Worm (Caenorhabditis elegans): ENCODE measurements around the gene col-172.

Gene col-172

DNA sequence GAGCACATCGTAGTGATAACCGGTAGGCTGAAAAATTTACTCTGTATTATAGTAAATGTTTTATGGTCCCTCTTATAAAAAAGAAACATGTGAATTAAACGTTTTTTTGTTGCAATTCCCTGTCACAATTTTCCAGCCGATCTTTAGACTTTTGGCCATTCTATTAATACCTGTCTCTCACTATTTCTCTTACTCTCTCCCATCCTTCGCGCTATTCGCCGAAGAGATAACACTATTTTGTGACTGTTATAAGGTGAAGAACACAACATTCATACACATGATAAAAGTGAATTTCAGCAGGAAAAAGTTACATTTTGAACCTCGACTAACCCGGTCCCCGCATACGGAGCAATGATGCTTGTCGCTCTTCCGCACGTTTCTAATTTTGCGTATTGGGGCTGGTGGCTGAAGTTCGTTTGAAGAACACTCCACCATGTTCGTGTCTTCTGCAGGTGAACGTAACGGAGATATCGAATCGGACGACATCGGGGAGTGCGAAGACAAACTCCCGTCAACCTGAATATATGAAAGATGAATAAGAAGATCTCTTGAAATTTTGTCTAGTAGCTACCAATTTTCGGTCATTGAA lies 33.5 kb upstream of the col-172 start:
- TF ChIP-seq ttx-3 (tag; optimal IDR thresholded peaks at IDR 0.05) (no peak), pax-1 (tag; optimal IDR thresholded peaks at IDR 0.05) (no peak), ceh-45 (GFP tag; IDR thresholded peaks at IDR 0.05) (no peak), ceh-18 (tag; optimal IDR thresholded peaks at IDR 0.05) (no peak), syd-9 (tag; optimal IDR thresholded peaks at IDR 0.05) (no peak)

DNA sequence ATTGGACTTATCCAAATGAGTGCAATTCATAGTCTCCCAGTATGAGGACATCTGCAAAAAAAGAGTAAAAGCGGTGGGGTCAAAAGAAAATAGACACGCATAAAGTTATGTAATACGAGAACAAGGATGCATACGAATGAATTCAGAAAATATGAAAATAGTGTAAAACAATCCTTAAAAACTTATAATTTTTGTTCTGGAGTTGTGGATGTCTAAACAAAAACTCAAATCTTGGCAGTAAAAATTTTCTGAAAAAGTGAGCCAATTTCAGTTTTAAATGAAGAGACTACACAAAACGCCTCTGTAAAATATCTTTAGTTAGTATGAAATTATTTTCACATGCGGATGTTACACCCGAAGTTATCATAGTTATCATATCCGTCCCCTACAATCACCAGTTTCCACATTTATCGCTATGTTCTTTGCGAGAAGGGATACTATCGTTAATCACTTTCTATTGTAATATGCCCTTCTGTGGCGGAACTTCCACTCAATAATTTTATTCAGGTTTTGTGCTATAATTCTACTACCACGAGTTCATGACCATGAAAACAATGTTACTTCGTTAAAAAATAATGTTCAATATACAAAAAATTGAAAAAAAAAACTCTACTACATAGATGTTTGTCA lies 31.9 kb upstream of the col-172 start, which contains the start of gene nhr-120:
Gene nhr-120, minus strand, starts transcription at position 51 of the 630 bp plus-strand sequence.
- TF ChIP-seq pag-3 (tag; optimal IDR thresholded peaks at IDR 0.05; ENCODE audit: borderline replicate concordance): no peak
- no peak for TF ChIP-seq ahr-1 (tag; optimal IDR thresholded peaks at IDR 0.05)
- no peak for TF ChIP-seq K02D7.2 (tag; optimal IDR thresholded peaks at IDR 0.05)
- no peak for TF ChIP-seq rnt-1 (tag; optimal IDR thresholded peaks at IDR 0.05)
- no peak for TF ChIP-seq fax-1 (tag; optimal IDR thresholded peaks at IDR 0.05)
- TF ChIP-seq pros-1 (tag; optimal IDR thresholded peaks at IDR 0.05): no peak
- TF ChIP-seq pha-2 (tag; optimal IDR thresholded peaks at IDR 0.05): no peak
- no peak for TF ChIP-seq nhr-11 (tag; optimal IDR thresholded peaks at IDR 0.05)
- TF ChIP-seq pax-1 (tag; optimal IDR thresholded peaks at IDR 0.05): no peak
- no peak for TF ChIP-seq che-1 (tag; optimal IDR thresholded peaks at IDR 0.05)
- no peak for TF ChIP-seq zip-5 (tag; optimal IDR thresholded peaks at IDR 0.05)
- no peak for TF ChIP-seq dve-1 (tag; optimal IDR thresholded peaks at IDR 0.05)
- TF ChIP-seq hlh-8 (tag; optimal IDR thresholded peaks at IDR 0.05): no peak
- no peak for TF ChIP-seq unc-3 (GFP tag; conservative IDR thresholded peaks at IDR 0.05)
- TF ChIP-seq unc-3 (tag; optimal IDR thresholded peaks at IDR 0.05): no peak
- no peak for TF ChIP-seq mec-3 (tag; optimal IDR thresholded peaks at IDR 0.05; ENCODE audit: borderline replicate concordance)
- TF ChIP-seq odd-2 (tag; optimal IDR thresholded peaks at IDR 0.05): no peak
- no peak for TF ChIP-seq nfya-1 (tag; optimal IDR thresholded peaks at IDR 0.05)
- TF ChIP-seq ztf-16 (tag; optimal IDR thresholded peaks at IDR 0.05): no peak

ce11 chrX:6641509-6641908 lies 31.1 kb upstream of the col-172 start:
- TF ChIP-seq pag-3 (tag; optimal IDR thresholded peaks at IDR 0.05; ENCODE audit: borderline replicate concordance) (no peak), gmeb-2 (tag; optimal IDR thresholded peaks at IDR 0.05) (no peak), unc-42 (tag; optimal IDR thresholded peaks at IDR 0.05) (no peak), ceh-18 (tag; optimal IDR thresholded peaks at IDR 0.05) (no peak), K09A11.1 (tag; optimal IDR thresholded peaks at IDR 0.05; ENCODE audit: insufficient read depth) (no peak), ahr-1 (tag; optimal IDR thresholded peaks at IDR 0.05) (no peak), ttx-3 (tag; optimal IDR thresholded peaks at IDR 0.05) (no peak), dve-1 (tag; optimal IDR thresholded peaks at IDR 0.05) (no peak), unc-3 (GFP tag; conservative IDR thresholded peaks at IDR 0.05) (no peak), unc-3 (tag; optimal IDR thresholded peaks at IDR 0.05) (no peak), tbx-7 (tag; optimal IDR thresholded peaks at IDR 0.05) (no peak), zip-5 (tag; optimal IDR thresholded peaks at IDR 0.05) (no peak), T23F11.4 (GFP tag; optimal IDR thresholded peaks at IDR 0.05) (no peak), eyg-1 (tag; optimal IDR thresholded peaks at IDR 0.05) (no peak), odd-2 (tag; optimal IDR thresholded peaks at IDR 0.05) (no peak), rnt-1 (tag; optimal IDR thresholded peaks at IDR 0.05) (no peak)

ce11 chrX:6642798-6643197 lies 29.8 kb upstream of the col-172 start:
- TF ChIP-seq ceh-48 (tag; optimal IDR thresholded peaks at IDR 0.05): no peak
- TF ChIP-seq ztf-16 (tag; optimal IDR thresholded peaks at IDR 0.05): no peak

DNA sequence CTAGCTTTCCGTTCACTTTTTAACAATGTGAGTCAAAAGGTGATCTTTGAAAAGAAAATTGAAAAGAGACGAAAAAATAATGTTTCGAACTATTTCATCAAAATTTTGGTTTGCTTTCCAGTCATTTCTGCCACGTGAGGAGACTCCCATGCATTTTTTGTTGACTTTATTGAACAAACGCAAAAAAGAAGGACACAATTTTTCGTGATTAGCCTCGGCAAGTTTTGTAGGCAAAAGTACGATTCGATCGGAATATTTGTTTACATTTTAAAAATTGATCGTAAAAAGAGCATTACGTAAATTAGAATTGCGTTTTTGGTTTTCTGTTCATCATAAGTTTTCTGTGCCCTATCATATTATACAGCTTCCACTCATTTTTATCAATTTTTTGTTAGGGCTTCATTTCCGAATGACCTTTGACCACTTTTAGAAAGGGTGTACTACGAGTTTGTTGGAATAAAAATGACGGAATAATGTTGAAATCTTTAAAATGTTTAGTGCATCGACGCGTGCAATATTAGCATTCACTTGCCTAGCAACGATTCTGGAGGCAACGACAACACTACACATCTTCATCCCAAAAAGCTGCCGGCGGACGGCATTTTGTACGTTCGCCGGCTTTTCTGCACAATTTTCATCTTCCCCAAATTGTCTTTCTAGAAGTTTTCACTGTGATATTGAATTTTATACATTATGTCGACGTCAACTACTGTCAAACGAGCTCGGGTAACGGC lies 27.5 kb upstream of the col-172 start, which contains the start of gene C56E10.3:
Gene C56E10.3, plus strand, starts transcription at position 684 of the 734 bp plus-strand sequence.
- TF ChIP-seq C38D4.7 (GFP tag; optimal IDR thresholded peaks at IDR 0.05) (no peak), F13H6.1 (tag; optimal IDR thresholded peaks at IDR 0.05) (no peak)

Data from whole organism, late embryonic.